Fruit fly (Drosophila melanogaster) Kc167 (cell line): ENCODE results near the gene CG17221.

ENCODE experiments used
- Myc ChIP-seq: fragments of >200 bp; optimal IDR thresholded peaks from 2 replicates; lab custom pipeline; 2017; ENCODE audit warnings: missing external identifiers
- Sin3A ChIP-seq: fragments of >200 bp; optimal IDR thresholded peaks from 2 replicates; lab custom pipeline; 2018; ENCODE audit warnings: missing external identifiers
- h ChIP-seq: fragments of >200 bp; optimal IDR thresholded peaks from 3 replicates; lab custom pipeline; 2018; ENCODE audit warnings: missing external identifiers
- insv ChIP-seq: fragments of >200 bp; optimal IDR thresholded peaks from 3 replicates; lab custom pipeline; 2018; ENCODE audit warnings: missing external identifiers
- psq ChIP-seq: fragments of >200 bp; optimal IDR thresholded peaks from 2 replicates; lab custom pipeline; 2017; ENCODE audit warnings: missing external identifiers
- ttk ChIP-seq: sonication (Bioruptor generic); optimal IDR thresholded peaks from 2 replicates; lab custom pipeline; 2017; ENCODE audit warnings: missing external identifiers

CG17221 gene

DNA sequence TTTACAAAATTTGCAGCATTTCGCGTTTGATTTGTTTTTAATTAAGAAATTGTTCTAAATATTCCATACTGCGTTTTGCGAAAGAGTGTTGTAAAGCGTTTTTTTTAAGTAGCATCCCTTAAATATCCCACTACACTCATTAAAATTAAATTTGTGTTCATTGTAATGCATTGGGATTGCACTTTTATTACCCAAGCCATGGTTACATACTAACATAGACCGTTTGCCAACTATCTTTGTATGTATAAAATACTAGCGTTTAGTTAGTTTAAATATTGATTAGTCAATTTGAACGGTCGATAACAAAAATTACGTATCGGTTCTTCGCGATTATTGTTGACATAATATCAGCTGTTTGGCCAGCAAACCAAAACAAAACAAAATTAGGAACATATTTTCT lies at the start of gene CG17221, which contains the start of gene cnir:
Gene CG17221 (plus strand): TSS at position 203 of the 400 bp plus-strand sequence.
Gene cnir (minus strand): TSS at position 39 of the 400 bp plus-strand sequence.
- TF ChIP-seq psq (lab: Kevin White, UChicago), result no peak
- no peak for TF ChIP-seq h (lab: Kevin White, UChicago)
- TF ChIP-seq Myc, result no peak

DNA sequence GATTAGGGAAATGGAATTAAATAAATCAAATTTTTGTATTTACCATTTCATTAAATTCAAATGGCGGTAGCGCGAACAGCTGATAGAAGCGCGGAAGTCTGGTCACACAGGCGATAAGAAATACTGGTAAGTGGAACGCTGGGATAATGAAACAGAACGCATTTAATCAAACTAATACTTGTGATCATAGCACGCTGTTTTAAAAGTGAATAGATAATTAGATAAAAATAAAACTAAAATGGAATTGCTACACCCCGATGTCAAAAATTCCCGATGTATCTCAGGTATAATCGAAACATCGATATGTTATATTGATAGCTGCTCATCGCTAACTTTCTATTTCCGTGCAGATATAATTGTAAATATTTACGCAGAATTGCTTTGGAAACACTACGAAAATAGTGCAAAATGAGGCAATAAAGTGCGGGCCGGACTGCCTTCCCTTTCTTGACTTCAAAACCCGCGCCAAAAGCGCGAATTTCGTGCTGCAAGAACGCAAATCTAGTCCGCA lies 47.1 kb upstream of the CG17221 start, which contains the start of the genes okr and CG3558:
Gene okr (minus strand): TSS at position 96 of the 511 bp plus-strand sequence.
Gene CG3558 (plus strand): TSS at position 207 of the 511 bp plus-strand sequence.
- no peak for TF ChIP-seq insv (lab: Kevin White, UChicago)
- no peak for TF ChIP-seq h (lab: Kevin White, UChicago)
- TF ChIP-seq Myc, result no peak
- no peak for TF ChIP-seq ttk (lab: Kevin White, UChicago)
- TF ChIP-seq psq (lab: Kevin White, UChicago), result no peak
- TF ChIP-seq Sin3A (lab: Kevin White, UChicago), result no peak

DNA sequence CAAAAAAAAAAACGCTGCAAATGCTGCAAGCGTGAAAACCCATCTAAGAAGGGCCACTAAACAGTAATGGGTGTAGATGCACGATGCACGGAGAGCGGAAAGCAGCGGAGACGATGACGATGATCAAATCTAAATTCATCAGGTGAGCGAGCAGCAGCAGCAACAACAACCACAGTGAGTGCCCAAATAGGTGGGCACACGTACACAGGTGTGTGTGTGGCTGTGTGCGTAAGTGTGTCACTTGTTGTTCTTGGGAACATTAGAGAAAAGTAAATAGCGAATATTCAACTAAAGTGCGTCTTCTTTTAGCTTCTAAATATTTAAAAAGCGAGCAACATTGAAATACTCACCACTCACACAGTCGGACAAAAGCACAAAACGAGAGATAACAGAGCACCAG lies 46.5 kb upstream of the CG17221 start:
- TF ChIP-seq psq (lab: Kevin White, UChicago) (no peak), insv (lab: Kevin White, UChicago) (no peak), Sin3A (lab: Kevin White, UChicago) (no peak), h (lab: Kevin White, UChicago) (no peak), Myc (no peak), ttk (lab: Kevin White, UChicago) (no peak)

DNA sequence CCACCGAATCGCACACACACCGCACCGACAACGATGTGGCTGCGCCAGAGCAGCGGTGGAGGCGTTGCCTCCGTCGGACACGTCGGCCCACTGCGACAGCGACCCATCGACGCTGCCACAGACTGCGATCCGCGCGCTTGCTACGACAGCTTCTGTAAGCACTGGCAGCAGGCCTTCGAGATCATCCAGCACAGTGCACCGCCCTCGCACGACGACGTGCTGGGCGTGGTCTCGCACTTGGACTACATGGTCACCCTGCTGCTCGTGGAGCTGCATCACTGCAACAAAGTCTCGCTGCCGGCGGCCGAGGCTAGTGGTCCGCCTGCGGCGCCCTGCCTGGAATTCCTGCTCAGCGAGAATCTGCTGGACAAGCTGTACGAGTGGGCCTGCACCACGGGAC lies 46.1 kb upstream of the CG17221 start:
- TF ChIP-seq Myc, result no peak
- no peak for TF ChIP-seq Sin3A (lab: Kevin White, UChicago)
- TF ChIP-seq psq (lab: Kevin White, UChicago), result no peak
- TF ChIP-seq ttk (lab: Kevin White, UChicago), result no peak
- no peak for TF ChIP-seq insv (lab: Kevin White, UChicago)
- no peak for TF ChIP-seq h (lab: Kevin White, UChicago)

DNA sequence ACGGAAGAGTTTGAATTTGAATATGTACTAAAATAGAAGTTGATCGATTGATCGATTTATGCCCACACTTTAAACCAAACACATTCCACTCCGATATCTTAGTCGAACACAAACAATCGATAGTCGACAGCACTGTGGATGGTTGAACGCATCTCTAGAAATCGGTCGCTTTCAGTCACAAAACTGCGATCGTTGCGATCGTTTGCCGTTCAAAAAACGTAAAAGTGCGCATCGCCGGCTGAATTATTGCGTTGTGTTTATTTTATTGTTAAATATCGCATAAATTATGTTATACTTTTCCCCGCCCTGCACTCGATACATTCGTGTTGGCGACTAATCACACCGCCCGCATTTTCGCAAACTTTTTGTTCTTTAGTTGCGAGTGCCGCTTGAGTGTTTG lies 40.7 kb upstream of the CG17221 start, which contains the start of gene Ccdc85:
Gene Ccdc85 (plus strand): TSS at position 174 of the 400 bp plus-strand sequence.
- TF ChIP-seq h (lab: Kevin White, UChicago), result no peak
- TF ChIP-seq psq (lab: Kevin White, UChicago), result no peak

DNA sequence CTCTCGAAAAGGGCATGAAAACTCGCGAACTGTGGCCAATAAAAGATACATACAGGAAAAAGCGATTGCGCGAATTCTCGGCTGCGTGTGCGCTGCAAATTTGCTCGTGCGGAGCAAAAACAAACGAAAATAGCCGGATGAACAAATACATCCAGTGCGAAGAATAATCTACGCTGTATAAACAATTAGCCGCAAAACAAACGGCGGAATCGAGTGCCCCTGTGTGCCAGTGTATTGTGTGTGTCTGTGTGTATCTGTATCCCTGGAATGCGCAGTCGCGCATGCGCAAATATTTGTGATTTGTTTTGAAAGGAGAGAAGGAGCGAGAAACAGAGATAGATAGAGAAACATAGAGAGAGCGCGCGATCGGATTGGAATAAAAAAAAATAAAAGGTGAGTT lies 40.2 kb upstream of the CG17221 start:
- TF ChIP-seq ttk (lab: Kevin White, UChicago) (no peak), Myc (no peak), Sin3A (lab: Kevin White, UChicago) (no peak), h (lab: Kevin White, UChicago) (no peak), insv (lab: Kevin White, UChicago) (no peak), psq (lab: Kevin White, UChicago) (no peak)

DNA sequence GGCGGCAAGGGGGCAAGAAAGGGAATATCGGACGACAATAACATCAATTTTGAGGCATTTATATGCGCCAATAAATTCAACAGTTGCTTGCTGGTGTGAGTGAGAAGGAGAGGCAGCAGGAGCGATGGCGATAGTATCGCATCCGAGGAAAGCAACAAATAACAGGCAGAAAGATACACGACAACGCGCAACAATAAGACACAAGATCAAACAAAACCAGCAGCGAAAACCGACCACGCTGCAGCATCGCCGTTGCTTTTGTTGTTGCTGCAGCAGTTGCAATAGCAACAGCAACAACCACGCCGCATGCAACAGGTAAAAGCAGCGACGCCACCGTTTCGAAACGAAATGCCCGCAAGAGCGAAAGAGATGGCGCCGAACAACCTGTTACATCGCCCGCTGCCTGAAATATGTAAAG lies 39.2 kb upstream of the CG17221 start:
- TF ChIP-seq ttk (lab: Kevin White, UChicago), result no peak
- no peak for TF ChIP-seq Sin3A (lab: Kevin White, UChicago)
- TF ChIP-seq Myc, result no peak
- TF ChIP-seq h (lab: Kevin White, UChicago), result no peak
- no peak for TF ChIP-seq psq (lab: Kevin White, UChicago)
- no peak for TF ChIP-seq insv (lab: Kevin White, UChicago)

DNA sequence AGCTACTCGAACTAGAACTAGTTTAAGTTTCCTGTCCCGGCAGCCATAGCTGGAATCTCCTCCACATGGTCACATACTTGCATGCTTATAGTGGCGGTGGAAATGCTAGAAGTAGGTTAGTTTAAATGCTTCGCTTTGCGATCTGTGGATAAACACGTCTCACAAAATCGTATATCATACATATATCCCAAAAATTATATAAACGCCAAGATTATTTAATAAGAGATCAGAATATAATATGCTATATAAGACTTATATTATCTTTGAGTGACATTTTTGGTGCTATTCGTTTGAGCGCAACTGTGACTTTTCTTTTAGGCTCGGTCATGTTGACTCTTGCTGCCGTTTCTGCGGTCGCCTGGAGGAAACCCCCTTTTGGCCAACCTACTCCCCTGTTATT lies 37.8 kb upstream of the CG17221 start:
- TF ChIP-seq h (lab: Kevin White, UChicago), result no peak
- no peak for TF ChIP-seq Myc
- no peak for TF ChIP-seq Sin3A (lab: Kevin White, UChicago)
- no peak for TF ChIP-seq psq (lab: Kevin White, UChicago)
- TF ChIP-seq ttk (lab: Kevin White, UChicago), result no peak
- no peak for TF ChIP-seq insv (lab: Kevin White, UChicago)

DNA sequence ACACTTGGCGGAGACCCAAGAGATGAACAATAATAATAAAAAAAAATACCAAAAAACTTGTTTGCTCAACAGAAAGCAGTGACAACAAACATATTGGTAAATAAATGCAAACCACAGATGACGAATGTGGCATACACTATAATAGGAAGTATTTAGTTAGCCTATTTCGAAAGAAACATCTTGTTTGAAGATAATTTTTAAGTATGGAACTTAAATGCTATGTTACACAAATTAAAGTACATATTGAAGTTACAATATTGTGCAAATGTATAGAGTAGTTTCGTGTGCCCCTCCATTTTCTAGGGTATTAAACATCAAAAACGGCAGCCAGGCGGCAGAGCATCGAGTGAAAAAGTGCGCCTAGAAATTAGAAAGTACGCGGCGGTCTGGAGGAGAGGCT lies 36.4 kb upstream of the CG17221 start:
- TF ChIP-seq h (lab: Kevin White, UChicago), result no peak
- TF ChIP-seq Sin3A (lab: Kevin White, UChicago), result no peak
- no peak for TF ChIP-seq psq (lab: Kevin White, UChicago)

DNA sequence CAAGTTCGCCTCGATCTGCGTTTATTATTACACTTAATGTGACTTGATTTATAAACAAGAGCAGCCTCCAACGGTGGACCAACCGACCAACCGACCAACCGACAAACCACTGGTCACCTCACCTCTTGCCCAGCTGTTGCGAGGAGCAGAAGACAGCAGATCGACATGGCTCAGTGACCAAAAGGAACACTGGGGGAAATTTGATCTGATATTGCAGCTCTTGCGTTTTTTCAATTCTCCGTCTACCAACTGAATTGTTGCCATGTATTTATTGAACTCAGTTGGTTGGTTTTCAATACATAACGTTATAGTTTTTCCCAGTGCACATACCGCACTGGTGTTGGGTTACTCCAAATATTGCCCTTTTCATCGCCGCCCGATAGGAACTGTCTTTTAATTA lies 35.2 kb upstream of the CG17221 start:
- TF ChIP-seq Myc, result no peak
- no peak for TF ChIP-seq insv (lab: Kevin White, UChicago)
- TF ChIP-seq Sin3A (lab: Kevin White, UChicago), result no peak
- TF ChIP-seq ttk (lab: Kevin White, UChicago), result no peak
- no peak for TF ChIP-seq psq (lab: Kevin White, UChicago)
- no peak for TF ChIP-seq h (lab: Kevin White, UChicago)

DNA sequence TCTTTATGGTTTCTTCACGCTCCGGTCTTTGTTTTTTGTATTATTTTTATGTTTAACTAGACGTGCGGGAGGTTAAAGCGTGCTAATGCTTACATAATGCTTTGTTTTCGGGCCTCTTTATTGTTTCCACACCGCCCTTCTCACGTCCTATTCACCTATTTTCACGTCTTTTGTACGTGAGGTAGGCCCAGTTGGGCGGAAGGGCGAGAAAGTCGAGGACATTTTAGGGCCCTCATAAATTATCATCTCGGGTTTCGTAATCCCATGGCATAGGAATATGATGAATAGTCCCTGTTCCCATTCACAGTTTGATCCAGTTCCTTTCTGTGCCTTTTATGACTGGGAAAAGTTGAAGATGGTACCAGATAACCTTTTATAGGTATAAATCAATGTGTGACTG lies 34.3 kb upstream of the CG17221 start:
- TF ChIP-seq Myc (no peak), Sin3A (lab: Kevin White, UChicago) (no peak), h (lab: Kevin White, UChicago) (no peak), insv (lab: Kevin White, UChicago) (no peak), ttk (lab: Kevin White, UChicago) (no peak), psq (lab: Kevin White, UChicago) (no peak)

DNA sequence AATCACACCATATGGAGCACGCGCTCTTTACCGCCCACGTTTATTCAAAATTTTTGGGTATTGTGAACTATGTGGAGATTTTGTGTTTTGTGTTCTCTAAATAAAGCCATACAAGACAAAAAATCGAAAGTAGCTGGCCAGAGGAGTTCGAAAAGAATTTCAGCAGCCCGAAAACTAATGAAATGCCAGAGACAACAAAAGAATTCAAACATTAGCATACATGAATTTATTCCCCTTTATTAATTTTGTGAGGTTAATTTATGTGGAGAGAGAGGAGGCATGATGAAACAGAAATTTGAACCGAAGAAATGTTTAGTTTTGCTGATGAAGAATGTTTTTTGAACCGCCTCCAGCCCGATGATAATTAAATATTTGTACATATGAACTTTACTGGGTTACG lies 33.6 kb upstream of the CG17221 start:
- TF ChIP-seq insv (lab: Kevin White, UChicago) (no peak), Sin3A (lab: Kevin White, UChicago) (no peak), psq (lab: Kevin White, UChicago) (no peak), Myc (no peak), ttk (lab: Kevin White, UChicago) (no peak), h (lab: Kevin White, UChicago) (no peak)
